Fruit fly (Drosophila melanogaster) S2 (cell line): ENCODE measurements around the gene CG1421.

Source experiments
- CG8478 ChIP-seq: fragments of >200 bp; optimal IDR thresholded peaks from 2 replicates; lab custom pipeline; 2018
- CTCF ChIP-seq, 2 experiments: fragments of >200 bp; optimal IDR thresholded peaks; 2 replicates each; lab custom pipeline; 2018

DNA sequence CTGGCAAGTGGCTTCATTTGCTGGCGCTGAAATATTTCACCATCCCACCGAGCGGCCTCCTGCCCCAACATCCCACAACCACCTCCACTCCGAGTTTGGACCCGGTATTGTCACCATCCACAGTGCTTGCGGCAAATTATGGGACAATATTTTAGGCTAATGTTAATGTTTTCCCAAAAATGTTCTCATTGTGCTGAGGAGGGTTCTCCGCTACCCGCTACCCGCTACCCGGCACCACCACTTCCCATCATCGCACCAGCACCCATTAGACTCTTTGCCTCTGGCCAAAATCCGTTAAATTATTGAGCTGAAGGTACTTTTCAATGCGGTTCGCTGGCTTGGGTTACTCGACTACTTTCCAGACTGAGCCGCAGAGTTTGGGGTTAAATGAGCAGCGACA lies 29.1 kb upstream of the CG1421 start:
- TF ChIP-seq CTCF (optimal IDR thresholded peaks at IDR 0.05; lab: Kevin White, UChicago) (no peak), CG8478 (lab: Kevin White, UChicago) (no peak)
